Worm (Caenorhabditis elegans) whole organism, early embryonic: ENCODE measurements around the gene rpia-1.

Experiments used
- B0310.2 ChIP-seq: sonication (generic microtip); optimal IDR thresholded peaks from 2 replicates; lab custom pipeline; 2016; ENCODE audit warnings: mild to moderate bottlenecking, missing genetic modification characterization, missing compliant biosample characterization
- F13C5.2 ChIP-seq: sonication (generic microtip); optimal IDR thresholded peaks from 2 replicates; lab custom pipeline; 2017; ENCODE audit warnings: mild to moderate bottlenecking, missing genetic modification characterization, inconsistent platforms, missing compliant biosample characterization
- aly-1 ChIP-seq: sonication (generic microtip); optimal IDR thresholded peaks from 2 replicates; lab custom pipeline; 2016; ENCODE audit warnings: missing genetic modification characterization, missing compliant biosample characterization
- ama-1 ChIP-seq: fragments of 150-350 bp; optimal IDR thresholded peaks from 2 replicates; lab custom pipeline; 2014
- ceh-13 ChIP-seq: fragments of 200-800 bp; sonication (Bioruptor generic); optimal IDR thresholded peaks from 2 replicates; lab custom pipeline; 2018; ENCODE audit warnings: mild to moderate bottlenecking, missing genetic modification characterization, missing compliant biosample characterization
- ceh-36 ChIP-seq: sonication (generic microtip); optimal IDR thresholded peaks from 2 replicates; lab custom pipeline; 2016; ENCODE audit warnings: missing genetic modification characterization, inconsistent platforms, missing compliant biosample characterization
- ets-7 ChIP-seq: sonication (generic microtip); optimal IDR thresholded peaks from 2 replicates; lab custom pipeline; 2016; ENCODE audit warnings: missing genotype, missing genetic modification characterization, missing compliant biosample characterization
- flt-1 ChIP-seq: fragments of 200-800 bp; sonication (Bioruptor generic); IDR thresholded peaks from 2 replicates; pipeline ENCODE4 v1.3.6; 2022; ENCODE audit warnings: missing genetic modification characterization, missing compliant biosample characterization
- hmbx-1 ChIP-seq: sonication (generic microtip); optimal IDR thresholded peaks from 2 replicates; lab custom pipeline; 2016; ENCODE audit warnings: mild to moderate bottlenecking, missing genetic modification characterization, missing compliant biosample characterization
- hmg-4 ChIP-seq: fragments of 200-800 bp; sonication (Bioruptor generic); optimal IDR thresholded peaks from 2 replicates; lab custom pipeline; 2018; ENCODE audit warnings: mild to moderate bottlenecking, missing genetic modification characterization, missing compliant biosample characterization
- hnd-1 ChIP-seq: sonication (generic microtip); optimal IDR thresholded peaks from 2 replicates; lab custom pipeline; 2016; ENCODE audit warnings: missing genetic modification characterization, missing compliant biosample characterization
- pes-1 ChIP-seq: fragments of 200-800 bp; sonication (Bioruptor generic); IDR thresholded peaks from 2 replicates; pipeline ENCODE4 v1.3.6; 2022; ENCODE audit warnings: missing genetic modification reagents, missing genetic modification characterization, missing compliant biosample characterization
- scrt-1 ChIP-seq: fragments of 200-800 bp; sonication (Bioruptor generic); IDR thresholded peaks from 2 replicates; pipeline ENCODE4 v1.3.6; 2022; ENCODE audit warnings: missing genetic modification characterization, missing compliant biosample characterization
- sea-1 ChIP-seq: fragments of 200-800 bp; sonication (Bioruptor generic); conservative IDR thresholded peaks from 2 replicates; pipeline ENCODE4 v1.3.6; 2022; ENCODE audit warnings: missing genetic modification characterization, missing compliant biosample characterization
- tbx-11 ChIP-seq: fragments of 200-800 bp; sonication (Bioruptor generic); IDR thresholded peaks from 2 replicates; pipeline ENCODE4 v1.3.6; 2022; ENCODE audit warnings: missing genetic modification characterization, missing compliant biosample characterization
- tbx-37 ChIP-seq: fragments of 200-800 bp; sonication (Bioruptor generic); conservative IDR thresholded peaks from 2 replicates; pipeline ENCODE4 v1.3.6; 2022; ENCODE audit warnings: missing genetic modification reagents, missing genetic modification characterization, missing compliant biosample characterization
- tra-4 ChIP-seq: sonication (generic microtip); optimal IDR thresholded peaks from 2 replicates; lab custom pipeline; 2017; ENCODE audit warnings: missing genetic modification characterization, missing compliant biosample characterization

rpia-1 gene

ce11 chrIII:7154526-7154925, 31.6 kb downstream of the rpia-1 start:
- no peak for TF ChIP-seq B0310.2 (tag; lab: Kevin White, UChicago)
- TF ChIP-seq aly-1 (tag; lab: Kevin White, UChicago) = no peak
- TF ChIP-seq flt-1 (GFP tag; lab: Robert Waterston, UW) = no peak
- TF ChIP-seq tbx-37 (GFP tag; lab: Robert Waterston, UW) = no peak
- no peak for TF ChIP-seq ama-1 (lab: Kevin White, UChicago)
- no peak for TF ChIP-seq hmbx-1 (tag; lab: Kevin White, UChicago)
- TF ChIP-seq hmg-4 (GFP tag; lab: Kevin White, UChicago) = no peak

- TF ChIP-seq F13C5.2 (tag; lab: Kevin White, UChicago) = peak; percentile 70
- TF ChIP-seq aly-1 (tag; lab: Kevin White, UChicago) = no peak
- 0 out of 2 replicates have a peak, but pooled peaks have one; percentile 28 for TF ChIP-seq sea-1 (GFP tag; lab: Robert Waterston, UW)
- TF ChIP-seq tbx-37 (GFP tag; lab: Robert Waterston, UW) = no peak
- peak; percentile 3; the same call in 1 of the 2 replicates for TF ChIP-seq flt-1 (GFP tag; lab: Robert Waterston, UW)
- TF ChIP-seq ceh-13 (GFP tag; lab: Kevin White, UChicago) = no peak
- TF ChIP-seq pes-1 (GFP tag; lab: Robert Waterston, UW) = no peak
- peak; percentile 2 for TF ChIP-seq hmg-4 (GFP tag; lab: Kevin White, UChicago)
Observed at ce11 chrIII:7155631-7156030, 32.7 kb downstream of the rpia-1 start.

- TF ChIP-seq F13C5.2 (tag; lab: Kevin White, UChicago) (no peak), ama-1 (lab: Kevin White, UChicago) (no peak), ets-7 (no peak), tbx-37 (GFP tag; lab: Robert Waterston, UW) (no peak), sea-1 (GFP tag; lab: Robert Waterston, UW) (no peak), flt-1 (GFP tag; lab: Robert Waterston, UW) (no peak), B0310.2 (tag; lab: Kevin White, UChicago) (no peak), hmg-4 (GFP tag; lab: Kevin White, UChicago) (no peak)
Observed at ce11 chrIII:7158709-7159108, 35.8 kb downstream of the rpia-1 start, which contains the start of gene nuo-4. Gene nuo-4 (minus strand): TSS chrIII:7158809.

ce11 chrIII:7159246-7159645, 36.3 kb downstream of the rpia-1 start:
- TF ChIP-seq F13C5.2 (tag; lab: Kevin White, UChicago) = no peak
- no peak for TF ChIP-seq hmbx-1 (tag; lab: Kevin White, UChicago)
- no peak for TF ChIP-seq ceh-36 (tag; lab: Kevin White, UChicago)
- TF ChIP-seq aly-1 (tag; lab: Kevin White, UChicago) = no peak
- TF ChIP-seq ceh-13 (GFP tag; lab: Kevin White, UChicago) = no peak
- no peak for TF ChIP-seq ama-1 (lab: Kevin White, UChicago)
- TF ChIP-seq flt-1 (GFP tag; lab: Robert Waterston, UW) = no peak
- no peak for TF ChIP-seq ets-7
- TF ChIP-seq tbx-11 (GFP tag; lab: Robert Waterston, UW) = no peak
- no peak for TF ChIP-seq scrt-1 (GFP tag; lab: Robert Waterston, UW)
- TF ChIP-seq hnd-1 (tag; lab: Kevin White, UChicago) = no peak
- no peak for TF ChIP-seq tbx-37 (GFP tag; lab: Robert Waterston, UW)
- no peak for TF ChIP-seq pes-1 (GFP tag; lab: Robert Waterston, UW)
- no peak for TF ChIP-seq B0310.2 (tag; lab: Kevin White, UChicago)
- TF ChIP-seq sea-1 (GFP tag; lab: Robert Waterston, UW) = no peak
- TF ChIP-seq hmg-4 (GFP tag; lab: Kevin White, UChicago) = no peak
- TF ChIP-seq tra-4 (tag; lab: Kevin White, UChicago) = no peak

ce11 chrIII:7161055-7161454, 38.1 kb downstream of the rpia-1 start, which contains the start of gene rnp-7:
Gene rnp-7 (minus strand): TSS chrIII:7161155.
- TF ChIP-seq scrt-1 (GFP tag; lab: Robert Waterston, UW) = no peak
- TF ChIP-seq tbx-37 (GFP tag; lab: Robert Waterston, UW) = no peak
- TF ChIP-seq B0310.2 (tag; lab: Kevin White, UChicago) = no peak
- TF ChIP-seq tbx-11 (GFP tag; lab: Robert Waterston, UW) = no peak
- TF ChIP-seq tra-4 (tag; lab: Kevin White, UChicago) = no peak
- TF ChIP-seq ceh-36 (tag; lab: Kevin White, UChicago) = no peak
- TF ChIP-seq ama-1 (lab: Kevin White, UChicago) = no peak
- TF ChIP-seq hnd-1 (tag; lab: Kevin White, UChicago) = no peak
- TF ChIP-seq hmbx-1 (tag; lab: Kevin White, UChicago) = no peak
- TF ChIP-seq flt-1 (GFP tag; lab: Robert Waterston, UW) = no peak
- TF ChIP-seq ets-7 = no peak
- TF ChIP-seq sea-1 (GFP tag; lab: Robert Waterston, UW) = no peak
- TF ChIP-seq pes-1 (GFP tag; lab: Robert Waterston, UW) = no peak
- TF ChIP-seq F13C5.2 (tag; lab: Kevin White, UChicago) = no peak
- no peak for TF ChIP-seq ceh-13 (GFP tag; lab: Kevin White, UChicago)
- TF ChIP-seq hmg-4 (GFP tag; lab: Kevin White, UChicago) = no peak

ce11 chrIII:7162065-7162762, 39.3 kb downstream of the rpia-1 start, which contains the start of the genes syf-2 and K04G7.1:
Gene syf-2 (minus strand): TSS chrIII:7162115.
Gene K04G7.1 (plus strand): TSS chrIII:7162712.
- TF ChIP-seq F13C5.2 (tag; lab: Kevin White, UChicago) = peak; percentile 75
- no peak for TF ChIP-seq tbx-37 (GFP tag; lab: Robert Waterston, UW)
- TF ChIP-seq hmg-4 (GFP tag; lab: Kevin White, UChicago) = peak; percentile 69
- no peak for TF ChIP-seq tra-4 (tag; lab: Kevin White, UChicago)
- TF ChIP-seq pes-1 (GFP tag; lab: Robert Waterston, UW) = no peak

ce11 chrIII:7165276-7165675, 42.3 kb downstream of the rpia-1 start:
- TF ChIP-seq hnd-1 (tag; lab: Kevin White, UChicago) = no peak
- TF ChIP-seq tra-4 (tag; lab: Kevin White, UChicago) = no peak
- no peak for TF ChIP-seq flt-1 (GFP tag; lab: Robert Waterston, UW)
- no peak for TF ChIP-seq hmbx-1 (tag; lab: Kevin White, UChicago)
- no peak for TF ChIP-seq ceh-13 (GFP tag; lab: Kevin White, UChicago)
- TF ChIP-seq tbx-37 (GFP tag; lab: Robert Waterston, UW) = no peak
- TF ChIP-seq hmg-4 (GFP tag; lab: Kevin White, UChicago) = no peak
- no peak for TF ChIP-seq tbx-11 (GFP tag; lab: Robert Waterston, UW)
- TF ChIP-seq ceh-36 (tag; lab: Kevin White, UChicago) = no peak
- no peak for TF ChIP-seq B0310.2 (tag; lab: Kevin White, UChicago)
